Fruit fly (Drosophila melanogaster) whole organism, prepupa: ENCODE results near the gene Shmt.

Source experiments
- Blimp-1 ChIP-seq: fragments of 200-800 bp; sonication (Bioruptor generic); optimal IDR thresholded peaks from 3 replicates; lab custom pipeline; 2017; ENCODE audit warnings: missing biosample characterization, missing genetic modification characterization, mild to moderate bottlenecking, moderate library complexity, missing genetic modification reagents
- CG10631 ChIP-seq: fragments of 200-800 bp; sonication (Bioruptor generic); optimal IDR thresholded peaks from 2 replicates; lab custom pipeline; 2016; ENCODE audit warnings: missing biosample characterization, missing genetic modification characterization
- CG10669 ChIP-seq: fragments of 200-800 bp; sonication (Bioruptor generic); optimal IDR thresholded peaks from 3 replicates; lab custom pipeline; 2018; ENCODE audit warnings: missing biosample characterization, mild to moderate bottlenecking, missing genetic modification characterization, moderate library complexity
- CG11294 ChIP-seq: fragments of 200-800 bp; sonication (Bioruptor generic); IDR thresholded peaks from 2 replicates; pipeline ENCODE4 v1.3.6; 2022; ENCODE audit warnings: missing biosample characterization, missing genetic modification characterization
- CG11762 ChIP-seq: fragments of 200-800 bp; sonication (Bioruptor generic); optimal IDR thresholded peaks from 3 replicates; lab custom pipeline; 2016; ENCODE audit warnings: missing biosample characterization, missing genetic modification characterization; ENCODE audit not compliant: insufficient read depth
- CG11902 ChIP-seq: fragments of 200-800 bp; sonication (Bioruptor generic); optimal IDR thresholded peaks from 3 replicates; lab custom pipeline; 2016; ENCODE audit warnings: missing biosample characterization, missing genetic modification characterization
- CG16779 ChIP-seq: fragments of 200-800 bp; sonication (Bioruptor generic); optimal IDR thresholded peaks from 3 replicates; lab custom pipeline; 2017; ENCODE audit warnings: missing biosample characterization, mild to moderate bottlenecking, missing genetic modification characterization
- CG3032 ChIP-seq: fragments of 200-800 bp; optimal IDR thresholded peaks from 2 replicates; lab custom pipeline; 2019; ENCODE audit warnings: missing biosample characterization, mild to moderate bottlenecking, missing genetic modification characterization, moderate library complexity
- CG34406 ChIP-seq: fragments of 200-800 bp; sonication (Bioruptor generic); optimal IDR thresholded peaks from 3 replicates; lab custom pipeline; 2016; ENCODE audit warnings: missing biosample characterization, missing genetic modification characterization
- CG3919 ChIP-seq: fragments of 200-800 bp; sonication (Bioruptor generic); optimal IDR thresholded peaks from 3 replicates; lab custom pipeline; 2016; ENCODE audit warnings: missing biosample characterization, missing genetic modification characterization
- CG4318 ChIP-seq: fragments of 200-800 bp; sonication (Bioruptor generic); optimal IDR thresholded peaks from 3 replicates; lab custom pipeline; 2017; ENCODE audit warnings: missing biosample characterization, mild to moderate bottlenecking, missing genetic modification characterization
- CG6163 ChIP-seq: fragments of 200-800 bp; sonication (Bioruptor generic); IDR thresholded peaks from 3 replicates; pipeline ENCODE4 v1.3.6; 2022; ENCODE audit warnings: missing biosample characterization, missing genetic modification characterization
- CG6276 ChIP-seq: fragments of 200-800 bp; sonication (Bioruptor generic); optimal IDR thresholded peaks from 2 replicates; lab custom pipeline; 2017; ENCODE audit warnings: missing biosample characterization, mild to moderate bottlenecking, missing genetic modification characterization
- CG6792 ChIP-seq: fragments of 200-800 bp; sonication (Bioruptor generic); optimal IDR thresholded peaks from 3 replicates; lab custom pipeline; 2016; ENCODE audit warnings: missing biosample characterization, missing genetic modification characterization
- CG6808 ChIP-seq: fragments of 200-800 bp; sonication (Bioruptor generic); optimal IDR thresholded peaks from 3 replicates; lab custom pipeline; 2017; ENCODE audit warnings: missing biosample characterization, missing genetic modification characterization, mild to moderate bottlenecking, moderate library complexity, missing genetic modification reagents
- CG6854 ChIP-seq: fragments of 200-800 bp; sonication (Bioruptor generic); optimal IDR thresholded peaks from 2 replicates; lab custom pipeline; 2017; ENCODE audit warnings: missing biosample characterization, mild to moderate bottlenecking, missing genetic modification characterization
- CG7368 ChIP-seq: fragments of 200-800 bp; sonication (Bioruptor generic); optimal IDR thresholded peaks from 3 replicates; lab custom pipeline; 2016; ENCODE audit warnings: missing biosample characterization, missing genetic modification characterization
- CG8119 ChIP-seq: fragments of 200-800 bp; sonication (Bioruptor generic); IDR thresholded peaks from 3 replicates; pipeline ENCODE4 v1.3.6; 2022; ENCODE audit warnings: missing biosample characterization, missing genetic modification characterization
- CG8319 ChIP-seq: fragments of 200-800 bp; sonication (Bioruptor generic); optimal IDR thresholded peaks from 3 replicates; lab custom pipeline; 2016; ENCODE audit warnings: missing biosample characterization, missing genetic modification characterization
- CG8632 ChIP-seq: fragments of 200-800 bp; sonication (Bioruptor generic); optimal IDR thresholded peaks from 3 replicates; lab custom pipeline; 2016; ENCODE audit warnings: missing biosample characterization, missing genetic modification characterization
- Eip75B ChIP-seq: fragments of 200-800 bp; sonication (Bioruptor generic); optimal IDR thresholded peaks from 3 replicates; lab custom pipeline; 2016; ENCODE audit warnings: missing biosample characterization, missing genetic modification characterization
- Eip78C ChIP-seq: fragments of 200-800 bp; sonication (Bioruptor generic); peaks from one replicate; lab custom pipeline; 2016; ENCODE audit warnings: missing biosample characterization, missing genetic modification characterization
- Ets21C ChIP-seq: fragments of 200-800 bp; sonication (Bioruptor generic); optimal IDR thresholded peaks from 3 replicates; lab custom pipeline; 2016; ENCODE audit warnings: missing biosample characterization, missing genetic modification characterization
- Ets96B ChIP-seq: fragments of 200-800 bp; optimal IDR thresholded peaks from 2 replicates; lab custom pipeline; 2019; ENCODE audit warnings: missing biosample characterization, mild to moderate bottlenecking, missing genetic modification characterization, moderate library complexity
- Gug ChIP-seq: fragments of 200-800 bp; sonication (Bioruptor generic); IDR thresholded peaks from 2 replicates; pipeline ENCODE4 v1.3.6; 2022; ENCODE audit warnings: missing biosample characterization, missing genetic modification characterization
- Hr38 ChIP-seq: sonication (Bioruptor generic); optimal IDR thresholded peaks from 2 replicates; lab custom pipeline; 2016; ENCODE audit warnings: missing biosample characterization, missing genetic modification characterization
- Hr39 ChIP-seq: fragments of 200-800 bp; sonication (Bioruptor generic); optimal IDR thresholded peaks from 2 replicates; lab custom pipeline; 2016; ENCODE audit warnings: missing biosample characterization, missing genetic modification characterization
- Hr4 ChIP-seq: fragments of 200-800 bp; sonication (Bioruptor generic); optimal IDR thresholded peaks from 3 replicates; lab custom pipeline; 2016; ENCODE audit warnings: missing biosample characterization, missing genetic modification characterization
- Lpt ChIP-seq: fragments of 200-800 bp; sonication (Bioruptor generic); optimal IDR thresholded peaks from 3 replicates; lab custom pipeline; 2016; ENCODE audit warnings: missing biosample characterization, missing genetic modification characterization
- Met ChIP-seq: fragments of 200-800 bp; sonication (Bioruptor generic); optimal IDR thresholded peaks from 3 replicates; lab custom pipeline; 2016; ENCODE audit warnings: missing biosample characterization, missing genetic modification characterization
- Sox102F ChIP-seq: fragments of 200-800 bp; sonication (Bioruptor generic); optimal IDR thresholded peaks from 2 replicates; lab custom pipeline; 2016; ENCODE audit warnings: missing biosample characterization, mild to moderate bottlenecking, missing genetic modification characterization
- Sox15 ChIP-seq: fragments of 200-800 bp; sonication (Bioruptor generic); optimal IDR thresholded peaks from 3 replicates; lab custom pipeline; 2016; ENCODE audit warnings: missing biosample characterization, missing genetic modification characterization
- achi ChIP-seq: fragments of 200-800 bp; sonication (Bioruptor generic); optimal IDR thresholded peaks from 3 replicates; lab custom pipeline; 2016; ENCODE audit warnings: missing biosample characterization, missing genetic modification characterization
- acj6 ChIP-seq: fragments of 200-800 bp; sonication (Bioruptor generic); optimal IDR thresholded peaks from 3 replicates; lab custom pipeline; 2016; ENCODE audit warnings: missing biosample characterization, missing genetic modification characterization
- cyc ChIP-seq: fragments of 200-800 bp; sonication (Bioruptor generic); optimal IDR thresholded peaks from 3 replicates; lab custom pipeline; 2016; ENCODE audit warnings: missing biosample characterization, missing genetic modification characterization
- dac ChIP-seq: fragments of 200-800 bp; sonication (Bioruptor generic); optimal IDR thresholded peaks from 2 replicates; lab custom pipeline; 2017; ENCODE audit warnings: missing biosample characterization, mild to moderate bottlenecking, missing genetic modification characterization
- dsx ChIP-seq: fragments of 200-800 bp; optimal IDR thresholded peaks from 3 replicates; lab custom pipeline; 2019; ENCODE audit warnings: missing biosample characterization, mild to moderate bottlenecking, missing genetic modification characterization, moderate library complexity; ENCODE audit not compliant: poor library complexity, severe bottlenecking
- eg ChIP-seq: fragments of 200-800 bp; sonication (Bioruptor generic); IDR thresholded peaks from 3 replicates; pipeline ENCODE4 v1.3.6; 2022; ENCODE audit warnings: missing biosample characterization, missing genetic modification characterization
- esn ChIP-seq: fragments of 200-800 bp; sonication (Bioruptor generic); optimal IDR thresholded peaks from 2 replicates; lab custom pipeline; 2016; ENCODE audit warnings: missing biosample characterization, mild to moderate bottlenecking, missing genetic modification characterization, moderate library complexity
- fd85E ChIP-seq: fragments of 200-800 bp; sonication (Bioruptor generic); optimal IDR thresholded peaks from 3 replicates; lab custom pipeline; 2016; ENCODE audit warnings: missing biosample characterization, missing genetic modification characterization
- fkh ChIP-seq: fragments of 200-800 bp; sonication (Bioruptor generic); optimal IDR thresholded peaks from 3 replicates; lab custom pipeline; 2017; ENCODE audit warnings: missing biosample characterization, mild to moderate bottlenecking, missing genetic modification characterization, moderate library complexity
- lz ChIP-seq: fragments of 200-800 bp; sonication (Bioruptor generic); optimal IDR thresholded peaks from 3 replicates; lab custom pipeline; 2016; ENCODE audit warnings: missing biosample characterization, missing genetic modification characterization
- net ChIP-seq: fragments of 200-800 bp; sonication (Bioruptor generic); optimal IDR thresholded peaks from 3 replicates; lab custom pipeline; 2016; ENCODE audit warnings: missing biosample characterization, missing genetic modification characterization
- pdm3 ChIP-seq: fragments of 200-800 bp; sonication (Bioruptor generic); optimal IDR thresholded peaks from 3 replicates; lab custom pipeline; 2016; ENCODE audit warnings: missing biosample characterization, missing genetic modification characterization
- salr ChIP-seq, 2 experiments: fragments of 200-800 bp; sonication (Bioruptor generic); optimal IDR thresholded peaks; 3 replicates each; lab custom pipeline; 2016 to 2018; ENCODE audit warnings: missing biosample characterization in 2 of 2, missing genetic modification characterization in 2 of 2, mild to moderate bottlenecking in 1 of 2
- spab ChIP-seq: fragments of 200-800 bp; sonication (Bioruptor generic); optimal IDR thresholded peaks from 2 replicates; lab custom pipeline; 2017; ENCODE audit warnings: missing biosample characterization, mild to moderate bottlenecking, missing genetic modification characterization, missing genetic modification reagents
- ss ChIP-seq, 2 experiments: fragments of 200-800 bp; sonication (Bioruptor generic); optimal IDR thresholded peaks; 2 replicates in 1 of 2; 3 replicates in 1 of 2; lab custom pipeline; 2017 to 2018; ENCODE audit warnings: mild to moderate bottlenecking in 2 of 2, missing biosample characterization in 2 of 2, missing genetic modification characterization in 2 of 2, moderate library complexity in 1 of 2
- svp ChIP-seq: fragments of 200-800 bp; sonication (Bioruptor generic); peaks from one replicate; lab custom pipeline; 2016; ENCODE audit warnings: missing biosample characterization, missing genetic modification characterization
- topi ChIP-seq: fragments of 200-800 bp; sonication (Bioruptor generic); optimal IDR thresholded peaks from 3 replicates; lab custom pipeline; 2016; ENCODE audit warnings: missing biosample characterization, missing genetic modification characterization
- vri ChIP-seq: fragments of 200-800 bp; sonication (Bioruptor generic); optimal IDR thresholded peaks from 3 replicates; lab custom pipeline; 2016; ENCODE audit warnings: missing biosample characterization, mild to moderate bottlenecking, missing genetic modification characterization

Gene Shmt

DNA sequence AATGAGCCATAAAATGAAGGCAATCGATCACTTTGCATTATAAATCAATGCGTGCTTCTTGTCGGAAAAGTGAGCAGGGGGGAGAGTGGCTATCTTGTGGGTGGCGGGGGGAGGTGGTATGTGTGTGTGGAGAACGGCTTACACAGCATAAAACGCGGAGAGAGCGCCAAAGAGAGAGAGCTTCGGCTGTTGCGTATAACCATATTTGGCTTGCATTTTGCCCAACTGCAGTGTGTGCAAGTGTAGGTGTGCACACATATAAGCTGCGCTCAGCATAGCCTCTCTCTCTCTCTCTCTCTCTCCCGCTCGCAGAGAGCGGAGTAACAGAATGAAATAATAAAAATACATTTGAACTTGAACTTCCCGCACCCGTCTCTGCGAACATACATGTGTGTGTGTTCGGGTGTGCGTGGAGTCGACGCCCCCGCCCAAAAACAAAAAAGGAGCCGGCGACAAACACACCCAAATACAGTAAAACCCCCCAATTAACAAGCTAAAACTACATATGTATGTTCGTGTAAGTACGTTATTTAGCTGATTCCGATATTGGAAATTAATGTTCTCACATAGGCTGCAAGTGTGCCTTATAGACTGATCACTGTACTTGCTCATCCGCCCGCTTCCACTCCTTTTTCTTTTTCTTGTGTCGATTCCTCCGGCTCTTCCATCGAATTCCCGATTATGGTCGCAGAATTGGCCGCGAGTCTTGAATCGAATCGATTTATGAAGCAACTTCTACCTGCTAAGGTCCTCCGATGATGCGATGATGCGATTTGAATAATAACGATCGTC, 29.6 kb downstream of the Shmt start:
- peak; percentile 85 for TF ChIP-seq achi (GFP tag; lab: Kevin White, UChicago)
- TF ChIP-seq Hr38 (GFP tag; lab: Kevin White, UChicago), result no peak
- peak; percentile 77 to 82 for TF ChIP-seq ss (GFP tag; optimal IDR thresholded peaks at IDR 0.05; lab: Kevin White, UChicago)
- TF ChIP-seq Sox15 (GFP tag; lab: Kevin White, UChicago), result peak; percentile 68
- no peak for TF ChIP-seq Blimp-1
- TF ChIP-seq CG3032 (tag; lab: Kevin White, UChicago), result peak; percentile 73
- TF ChIP-seq esn (GFP tag; lab: Kevin White, UChicago), result peak; percentile 90
- peak; percentile 89 for TF ChIP-seq CG6163 (GFP tag; lab: Robert Waterston, UW)
- TF ChIP-seq CG6276 (GFP tag; lab: Kevin White, UChicago), result no peak
- TF ChIP-seq CG10669 (GFP tag; lab: Kevin White, UChicago), result peak; percentile 78
- peak; percentile 75 for TF ChIP-seq CG6808 (GFP tag; lab: Kevin White, UChicago)
- TF ChIP-seq eg (GFP tag; lab: Robert Waterston, UW), result peak; percentile 69
- TF ChIP-seq dsx, result peak; percentile 82
- peak; percentile 82 for TF ChIP-seq Ets96B (tag; lab: Kevin White, UChicago)
- peak; percentile 15 to 72 for TF ChIP-seq salr (GFP tag; optimal IDR thresholded peaks at IDR 0.05; lab: Kevin White, UChicago)
- peak; percentile 81 for TF ChIP-seq net
- peak; percentile 83 for TF ChIP-seq Ets21C (GFP tag; lab: Kevin White, UChicago)
- TF ChIP-seq pdm3 (GFP tag; lab: Kevin White, UChicago), result peak; percentile 84
- peak; percentile 89 for TF ChIP-seq Sox102F (GFP tag; lab: Kevin White, UChicago)
- TF ChIP-seq dac, result no peak
- TF ChIP-seq Hr39, result peak; percentile 91
- peak; percentile 59 for TF ChIP-seq Gug (GFP tag; lab: Robert Waterston, UW)
- TF ChIP-seq topi (GFP tag; lab: Kevin White, UChicago), result peak; percentile 91
- peak; percentile 83 for TF ChIP-seq vri (GFP tag; lab: Kevin White, UChicago)
- peak; percentile 86 for TF ChIP-seq CG6792 (GFP tag; lab: Kevin White, UChicago)
- no peak for TF ChIP-seq CG4318 (GFP tag; lab: Kevin White, UChicago)
- TF ChIP-seq CG11294 (GFP tag; lab: Robert Waterston, UW), result 0 out of 2 replicates have a peak, but pooled peaks have one; percentile 12
- TF ChIP-seq Eip75B (GFP tag; lab: Kevin White, UChicago), result peak; percentile 89
- peak; percentile 67; the same call in 2 of the 3 replicates for TF ChIP-seq CG8119
- peak; percentile 59 for TF ChIP-seq CG11762
- peak; percentile 77 for TF ChIP-seq CG8632 (GFP tag; lab: Kevin White, UChicago)
- TF ChIP-seq Lpt (GFP tag; lab: Kevin White, UChicago), result peak; percentile 62
- peak; percentile 76 for TF ChIP-seq spab
- peak; percentile 93 for TF ChIP-seq Met (GFP tag; lab: Kevin White, UChicago)
- TF ChIP-seq CG8319, result peak; percentile 66
- peak; percentile 78 for TF ChIP-seq CG6854 (GFP tag; lab: Kevin White, UChicago)
- TF ChIP-seq acj6 (GFP tag; lab: Kevin White, UChicago), result peak; percentile 85
- peak; percentile 90 for TF ChIP-seq cyc (GFP tag; lab: Kevin White, UChicago)
- TF ChIP-seq Hr4 (GFP tag; lab: Kevin White, UChicago), result peak; percentile 47
- TF ChIP-seq CG16779, result peak; percentile 64
- peak; percentile 83 for TF ChIP-seq CG34406 (GFP tag; lab: Kevin White, UChicago)
- no peak for TF ChIP-seq fkh (GFP tag; lab: Kevin White, UChicago)
- peak; percentile 83 for TF ChIP-seq CG10631 (GFP tag; lab: Kevin White, UChicago)
- peak; percentile 93 for TF ChIP-seq Eip78C (GFP tag; lab: Kevin White, UChicago)
- TF ChIP-seq fd85E (GFP tag; lab: Kevin White, UChicago), result peak; percentile 34
- TF ChIP-seq CG3919, result peak; percentile 89
- TF ChIP-seq CG7368 (GFP tag; lab: Kevin White, UChicago), result peak; percentile 87
- peak; percentile 91 for TF ChIP-seq lz (GFP tag; lab: Kevin White, UChicago)
- TF ChIP-seq CG11902 (GFP tag; lab: Kevin White, UChicago), result peak; percentile 78
- TF ChIP-seq svp (GFP tag; lab: Kevin White, UChicago), result peak; percentile 95
